Fruit fly (Drosophila melanogaster) whole organism, wandering third instar larva: ENCODE measurements around the gene Mcm7.
A peak's percentile ranks its signal among the peaks of the same experiment; 100 is the strongest.

Experiments used
- Abd-B ChIP-seq: fragments of >200 bp; optimal IDR thresholded peaks from 2 replicates; lab custom pipeline; 2017; ENCODE audit warnings: missing biosample characterization, missing genetic modification characterization
- CG32264 ChIP-seq: fragments of 200-800 bp; sonication (Bioruptor generic); optimal IDR thresholded peaks from 2 replicates; lab custom pipeline; 2016; ENCODE audit warnings: missing biosample characterization, missing genetic modification characterization
- CG9705 ChIP-seq: fragments of 200-800 bp; sonication (Bioruptor generic); optimal IDR thresholded peaks from 2 replicates; lab custom pipeline; 2018; ENCODE audit warnings: missing biosample characterization, mild to moderate bottlenecking, missing genetic modification characterization
- CrebA ChIP-seq: fragments of 200-800 bp; sonication (Bioruptor generic); optimal IDR thresholded peaks from 2 replicates; lab custom pipeline; 2016; ENCODE audit warnings: missing biosample characterization, mild to moderate bottlenecking, missing genetic modification characterization, borderline replicate concordance
- Dfd ChIP-seq: fragments of >200 bp; optimal IDR thresholded peaks from 2 replicates; lab custom pipeline; 2017; ENCODE audit warnings: missing biosample characterization, missing genetic modification characterization
- Dif ChIP-seq: fragments of 200-275, 200-300 bp; sonication (Bioruptor generic); optimal IDR thresholded peaks from 2 replicates; lab custom pipeline; 2018; ENCODE audit warnings: missing biosample characterization, missing genetic modification characterization; ENCODE audit not compliant: partially characterized antibody
- GATAd ChIP-seq: sonication (Bioruptor generic); optimal IDR thresholded peaks from 2 replicates; lab custom pipeline; 2016; ENCODE audit warnings: missing biosample characterization, missing genetic modification characterization
- HLH106 ChIP-seq: fragments of 200-800 bp; optimal IDR thresholded peaks from 3 replicates; lab custom pipeline; 2019; ENCODE audit warnings: missing biosample characterization, mild to moderate bottlenecking, missing genetic modification characterization, moderate library complexity
- Hnf4 ChIP-seq: fragments of 200-800 bp; sonication (Bioruptor generic); optimal IDR thresholded peaks from 2 replicates; lab custom pipeline; 2016; ENCODE audit warnings: missing biosample characterization, mild to moderate bottlenecking, missing genetic modification characterization
- Hr78 ChIP-seq: fragments of >200 bp; optimal IDR thresholded peaks from 2 replicates; lab custom pipeline; 2017; ENCODE audit warnings: missing biosample characterization, missing genetic modification characterization
- Hr83 ChIP-seq: fragments of 200-300 bp; sonication (Bioruptor generic); optimal IDR thresholded peaks from 2 replicates; lab custom pipeline; 2016; ENCODE audit warnings: missing biosample characterization, mild to moderate bottlenecking, missing genetic modification characterization, moderate library complexity; ENCODE audit not compliant: poor library complexity, severe bottlenecking
- Jra ChIP-seq: sonication (Bioruptor generic); optimal IDR thresholded peaks from 2 replicates; lab custom pipeline; 2016; ENCODE audit warnings: missing biosample characterization, missing genetic modification characterization
- Mio ChIP-seq: sonication (Bioruptor generic); optimal IDR thresholded peaks from 2 replicates; lab custom pipeline; 2016; ENCODE audit warnings: missing biosample characterization, missing genetic modification characterization
- Myc ChIP-seq: fragments of >200 bp; optimal IDR thresholded peaks from 2 replicates; lab custom pipeline; 2017
- N ChIP-seq: fragments of >200 bp; optimal IDR thresholded peaks from 2 replicates; lab custom pipeline; 2018; ENCODE audit warnings: missing biosample characterization, missing external identifiers, missing genetic modification characterization
- OdsH ChIP-seq: fragments of 200-800 bp; sonication (Bioruptor generic); optimal IDR thresholded peaks from 2 replicates; lab custom pipeline; 2016; ENCODE audit warnings: missing biosample characterization, mild to moderate bottlenecking, missing genetic modification characterization
- Rel ChIP-seq, 2 experiments: fragments of 200-800 bp; sonication (Bioruptor generic) in 1 of 2; optimal IDR thresholded peaks; 2 replicates in 1 of 2; 3 replicates in 1 of 2; lab custom pipeline; 2016 to 2019; ENCODE audit warnings: mild to moderate bottlenecking in 2 of 2, missing biosample characterization in 2 of 2, missing genetic modification characterization in 2 of 2, moderate library complexity in 1 of 2
- Sp1 ChIP-seq: fragments of 200-800 bp; sonication (Bioruptor generic); optimal IDR thresholded peaks from 3 replicates; lab custom pipeline; 2019; ENCODE audit warnings: missing biosample characterization, mild to moderate bottlenecking, missing genetic modification characterization, moderate library complexity
- Vsx2 ChIP-seq: fragments of 200-300, 225-300 bp; sonication (Bioruptor generic); optimal IDR thresholded peaks from 2 replicates; lab custom pipeline; 2018; ENCODE audit warnings: missing biosample characterization, missing genetic modification characterization; ENCODE audit not compliant: partially characterized antibody
- br ChIP-seq: fragments of 200-800 bp; sonication (Bioruptor generic); optimal IDR thresholded peaks from 2 replicates; lab custom pipeline; 2016; ENCODE audit warnings: missing biosample characterization, missing genetic modification characterization
- brk ChIP-seq: fragments of 200-800 bp; sonication (Bioruptor generic); optimal IDR thresholded peaks from 2 replicates; lab custom pipeline; 2016; ENCODE audit warnings: missing biosample characterization, mild to moderate bottlenecking, missing genetic modification characterization
- dl ChIP-seq, 2 experiments: fragments of 175-275, 200-275 bp in 1 of 2; fragments of 200-275 bp in 1 of 2; sonication (Bioruptor generic); optimal IDR thresholded peaks; lab custom pipeline; 2018; ENCODE audit warnings: mild to moderate bottlenecking in 2 of 2, missing biosample characterization in 2 of 2, missing genetic modification characterization in 2 of 2, moderate library complexity in 2 of 2; ENCODE audit not compliant: partially characterized antibody in 2 of 2, insufficient read depth in 1 of 2
- dmrt93B ChIP-seq: fragments of 200-800 bp; sonication (Bioruptor generic); optimal IDR thresholded peaks from 2 replicates; lab custom pipeline; 2018; ENCODE audit warnings: missing biosample characterization, mild to moderate bottlenecking, missing genetic modification characterization
- dsf ChIP-seq: sonication (Bioruptor generic); optimal IDR thresholded peaks from 2 replicates; lab custom pipeline; 2016; ENCODE audit warnings: missing biosample characterization, missing genetic modification characterization, borderline replicate concordance
- ey ChIP-seq: fragments of 200-800 bp; sonication (Bioruptor generic); optimal IDR thresholded peaks from 2 replicates; lab custom pipeline; 2016; ENCODE audit warnings: missing biosample characterization, missing genetic modification characterization
- foxo ChIP-seq, 2 experiments: fragments of 200-800 bp; sonication (Bioruptor generic); optimal IDR thresholded peaks; 2 replicates in 1 of 2; 3 replicates in 1 of 2; lab custom pipeline; 2016 to 2017; ENCODE audit warnings: missing biosample characterization in 2 of 2, missing genetic modification characterization in 2 of 2
- fru ChIP-seq: fragments of 200-800 bp; sonication (Bioruptor generic); optimal IDR thresholded peaks from 3 replicates; lab custom pipeline; 2016; ENCODE audit warnings: missing biosample characterization, mild to moderate bottlenecking, missing genetic modification characterization
- h ChIP-seq: fragments of 200-800 bp; sonication (Bioruptor generic); optimal IDR thresholded peaks from 3 replicates; lab custom pipeline; 2016; ENCODE audit warnings: missing biosample characterization, mild to moderate bottlenecking, missing genetic modification characterization
- jim ChIP-seq: fragments of 175-275, 200-325 bp; sonication (Bioruptor generic); optimal IDR thresholded peaks from 2 replicates; lab custom pipeline; 2016; ENCODE audit warnings: missing biosample characterization, mild to moderate bottlenecking, missing genetic modification characterization
- lola ChIP-seq: fragments of >200 bp; optimal IDR thresholded peaks from 2 replicates; lab custom pipeline; 2017; ENCODE audit warnings: missing biosample characterization, missing genetic modification characterization
- pan ChIP-seq: fragments of >200 bp; optimal IDR thresholded peaks from 2 replicates; lab custom pipeline; 2017
- psq ChIP-seq: fragments of 200-800 bp; sonication (Bioruptor generic); optimal IDR thresholded peaks from 3 replicates; lab custom pipeline; 2017; ENCODE audit warnings: missing biosample characterization, mild to moderate bottlenecking, missing genetic modification characterization, moderate library complexity
- rgr ChIP-seq: fragments of 200-800 bp; sonication (Bioruptor generic); optimal IDR thresholded peaks from 3 replicates; lab custom pipeline; 2016; ENCODE audit warnings: missing biosample characterization, mild to moderate bottlenecking, missing genetic modification characterization
- sage ChIP-seq: fragments of 200-800 bp; sonication (Bioruptor generic); optimal IDR thresholded peaks from 2 replicates; lab custom pipeline; 2016; ENCODE audit warnings: missing biosample characterization, mild to moderate bottlenecking, missing genetic modification characterization
- sv ChIP-seq: fragments of 200-800 bp; sonication (Bioruptor generic); optimal IDR thresholded peaks from 3 replicates; lab custom pipeline; 2016; ENCODE audit warnings: missing biosample characterization, missing genetic modification characterization
- tai ChIP-seq: sonication (Bioruptor generic); optimal IDR thresholded peaks from 2 replicates; lab custom pipeline; 2016; ENCODE audit warnings: missing biosample characterization, missing genetic modification characterization
- usp ChIP-seq: fragments of >200 bp; optimal IDR thresholded peaks from 2 replicates; lab custom pipeline; 2017; ENCODE audit warnings: missing biosample characterization, missing genetic modification characterization
- woc ChIP-seq: sonication (Bioruptor generic); optimal IDR thresholded peaks from 2 replicates; lab custom pipeline; 2016; ENCODE audit warnings: missing biosample characterization, mild to moderate bottlenecking, missing genetic modification characterization

Mcm7 gene

dm6 chr3L:8888533-8888932 is 2.9 kb upstream of the Mcm7 start, which contains the start of gene CG43169:
Gene CG43169, minus strand, starts transcription at chr3L:8888633.
- no peak for TF ChIP-seq Mio (GFP tag; lab: Kevin White, UChicago)
- no peak for TF ChIP-seq pan
- TF ChIP-seq lola (GFP tag; lab: Kevin White, UChicago), result no peak
- no peak for TF ChIP-seq br (GFP tag; lab: Kevin White, UChicago)
- no peak for TF ChIP-seq Hr83 (GFP tag; lab: Kevin White, UChicago)
- no peak for TF ChIP-seq fru
- no peak for TF ChIP-seq Hnf4 (GFP tag; lab: Kevin White, UChicago)
- no peak for TF ChIP-seq Vsx2 (GFP tag; lab: Kevin White, UChicago)
- TF ChIP-seq Jra (GFP tag; lab: Kevin White, UChicago), result no peak
- no peak for TF ChIP-seq brk (GFP tag; lab: Kevin White, UChicago)
- TF ChIP-seq Rel (GFP tag; optimal IDR thresholded peaks at IDR 0.05; lab: Kevin White, UChicago), result no peak
- no peak for TF ChIP-seq Rel (tag; optimal IDR thresholded peaks at IDR 0.05; lab: Kevin White, UChicago)
- TF ChIP-seq dsf (GFP tag; lab: Kevin White, UChicago), result no peak
- no peak for TF ChIP-seq HLH106 (tag; lab: Kevin White, UChicago)

- TF ChIP-seq dsf (GFP tag; lab: Kevin White, UChicago) (no peak), foxo (GFP tag; optimal IDR thresholded peaks at IDR 0.05; lab: Kevin White, UChicago) (no peak), lola (GFP tag; lab: Kevin White, UChicago) (no peak), tai (GFP tag; lab: Kevin White, UChicago) (no peak), Rel (GFP tag; optimal IDR thresholded peaks at IDR 0.05; lab: Kevin White, UChicago) (no peak), Rel (tag; optimal IDR thresholded peaks at IDR 0.05; lab: Kevin White, UChicago) (no peak), Sp1 (GFP tag; lab: Kevin White, UChicago) (no peak), Hnf4 (GFP tag; lab: Kevin White, UChicago) (no peak), CrebA (GFP tag; lab: Kevin White, UChicago) (no peak), h (GFP tag; lab: Kevin White, UChicago) (no peak), Myc (lab: Kevin White, UChicago) (no peak), Jra (GFP tag; lab: Kevin White, UChicago) (no peak), fru (no peak), brk (GFP tag; lab: Kevin White, UChicago) (no peak), dl (GFP tag; optimal IDR thresholded peaks at IDR 0.05; lab: Kevin White, UChicago; ENCODE audit: insufficient read depth in 1 of 2, partially characterized antibody in 2 of 2) (no peak), Dif (GFP tag; lab: Kevin White, UChicago) (no peak), Abd-B (GFP tag; lab: Kevin White, UChicago) (no peak), pan (no peak), Vsx2 (GFP tag; lab: Kevin White, UChicago) (no peak)
Observed at dm6 chr3L:8905100-8905499, 13.7 kb downstream of the Mcm7 start, which contains the start of gene TrpA1. Gene TrpA1, minus strand, starts transcription at chr3L:8905200.

- no peak for TF ChIP-seq lola (GFP tag; lab: Kevin White, UChicago)
- TF ChIP-seq rgr, result peak; percentile 13
- TF ChIP-seq Dif (GFP tag; lab: Kevin White, UChicago), result peak; percentile 62
- TF ChIP-seq dsf (GFP tag; lab: Kevin White, UChicago), result no peak
- TF ChIP-seq br (GFP tag; lab: Kevin White, UChicago), result peak; percentile 35
- TF ChIP-seq Hnf4 (GFP tag; lab: Kevin White, UChicago), result no peak
- no peak for TF ChIP-seq foxo (GFP tag; optimal IDR thresholded peaks at IDR 0.05; lab: Kevin White, UChicago)
- no peak for TF ChIP-seq dmrt93B
- TF ChIP-seq Jra (GFP tag; lab: Kevin White, UChicago), result peak; percentile 26
- no peak for TF ChIP-seq Abd-B (GFP tag; lab: Kevin White, UChicago)
- TF ChIP-seq brk (GFP tag; lab: Kevin White, UChicago), result no peak
- TF ChIP-seq CrebA (GFP tag; lab: Kevin White, UChicago), result no peak
- TF ChIP-seq fru, result peak; percentile 39
- TF ChIP-seq sage (GFP tag; lab: Kevin White, UChicago), result no peak
- no peak for TF ChIP-seq GATAd (GFP tag; lab: Kevin White, UChicago)
- TF ChIP-seq Sp1 (GFP tag; lab: Kevin White, UChicago), result no peak
- TF ChIP-seq Rel (GFP tag; optimal IDR thresholded peaks at IDR 0.05; lab: Kevin White, UChicago), result no peak
- TF ChIP-seq Rel (tag; optimal IDR thresholded peaks at IDR 0.05; lab: Kevin White, UChicago), result no peak
- TF ChIP-seq usp (GFP tag; lab: Kevin White, UChicago), result no peak
- no peak for TF ChIP-seq N (GFP tag; lab: Kevin White, UChicago)
- peak; percentile 40 for TF ChIP-seq h (GFP tag; lab: Kevin White, UChicago)
- no peak for TF ChIP-seq CG9705 (GFP tag; lab: Kevin White, UChicago)
- TF ChIP-seq tai (GFP tag; lab: Kevin White, UChicago), result no peak
- no peak for TF ChIP-seq Mio (GFP tag; lab: Kevin White, UChicago)
- peak; percentile 0 for TF ChIP-seq ey (GFP tag; lab: Kevin White, UChicago)
- TF ChIP-seq sv, result no peak
- TF ChIP-seq Myc (lab: Kevin White, UChicago), result no peak
- no peak for TF ChIP-seq pan
- peak; percentile 39 for TF ChIP-seq Vsx2 (GFP tag; lab: Kevin White, UChicago)
- no peak for TF ChIP-seq Hr78
- TF ChIP-seq jim (GFP tag; lab: Kevin White, UChicago), result no peak
- TF ChIP-seq dl (GFP tag; optimal IDR thresholded peaks at IDR 0.05; lab: Kevin White, UChicago; ENCODE audit: insufficient read depth in 1 of 2, partially characterized antibody in 2 of 2), result peak in 1 of 2 experiments; percentile 30
- TF ChIP-seq HLH106 (tag; lab: Kevin White, UChicago), result no peak
- no peak for TF ChIP-seq CG32264 (GFP tag; lab: Kevin White, UChicago)
- no peak for TF ChIP-seq OdsH (GFP tag; lab: Kevin White, UChicago)
- no peak for TF ChIP-seq Hr83 (GFP tag; lab: Kevin White, UChicago)
- TF ChIP-seq psq, result no peak
- TF ChIP-seq Dfd (GFP tag; lab: Kevin White, UChicago), result no peak
- TF ChIP-seq woc (GFP tag; lab: Kevin White, UChicago), result peak; percentile 1
Observed at dm6 chr3L:8912332-8912731, 20.9 kb downstream of the Mcm7 start, which contains the start of the genes Tsp66E and mfr. Gene Tsp66E, plus strand, starts transcription at chr3L:8912499. Gene mfr, minus strand, starts transcription at chr3L:8912671.
